Fruit fly (Drosophila melanogaster) whole organism, prepupa: ENCODE results near the gene CG17734.

Experiments
- Lpt ChIP-seq: fragments of 200-800 bp; sonication (Bioruptor generic); optimal IDR thresholded peaks from 3 replicates; lab custom pipeline; 2016; ENCODE audit warnings: missing biosample characterization, missing genetic modification characterization
- OdsH ChIP-seq: fragments of 200-800 bp; sonication (Bioruptor generic); optimal IDR thresholded peaks from 3 replicates; lab custom pipeline; 2016; ENCODE audit warnings: missing biosample characterization, missing genetic modification characterization
- eg ChIP-seq: fragments of 200-800 bp; sonication (Bioruptor generic); IDR thresholded peaks from 3 replicates; pipeline ENCODE4 v1.3.6; 2022; ENCODE audit warnings: missing biosample characterization, missing genetic modification characterization
- fd85E ChIP-seq: fragments of 200-800 bp; sonication (Bioruptor generic); optimal IDR thresholded peaks from 3 replicates; lab custom pipeline; 2016; ENCODE audit warnings: missing biosample characterization, missing genetic modification characterization
- fkh ChIP-seq: fragments of 200-800 bp; sonication (Bioruptor generic); optimal IDR thresholded peaks from 3 replicates; lab custom pipeline; 2017; ENCODE audit warnings: missing biosample characterization, mild to moderate bottlenecking, missing genetic modification characterization, moderate library complexity
- ss ChIP-seq, 2 experiments: fragments of 200-800 bp; sonication (Bioruptor generic); optimal IDR thresholded peaks; 2 replicates in 1 of 2; 3 replicates in 1 of 2; lab custom pipeline; 2017 to 2018; ENCODE audit warnings: mild to moderate bottlenecking in 2 of 2, missing biosample characterization in 2 of 2, missing genetic modification characterization in 2 of 2, moderate library complexity in 1 of 2

- TF ChIP-seq OdsH: no peak
- TF ChIP-seq Lpt (GFP tag; lab: Kevin White, UChicago): no peak
- no peak for TF ChIP-seq fd85E (GFP tag; lab: Kevin White, UChicago)
- no peak for TF ChIP-seq fkh (GFP tag; lab: Kevin White, UChicago)
- no peak for TF ChIP-seq eg
- no peak for TF ChIP-seq ss (GFP tag; optimal IDR thresholded peaks at IDR 0.05; lab: Kevin White, UChicago)
These were observed 2.9 kb downstream of the CG17734 start, which contains the start of the genes scpr-B and scpr-A for dm6 chr3R:11240891-11241290.
